Fruit fly (Drosophila melanogaster): ENCODE data around the gene CG7382.

CG7382 gene

DNA sequence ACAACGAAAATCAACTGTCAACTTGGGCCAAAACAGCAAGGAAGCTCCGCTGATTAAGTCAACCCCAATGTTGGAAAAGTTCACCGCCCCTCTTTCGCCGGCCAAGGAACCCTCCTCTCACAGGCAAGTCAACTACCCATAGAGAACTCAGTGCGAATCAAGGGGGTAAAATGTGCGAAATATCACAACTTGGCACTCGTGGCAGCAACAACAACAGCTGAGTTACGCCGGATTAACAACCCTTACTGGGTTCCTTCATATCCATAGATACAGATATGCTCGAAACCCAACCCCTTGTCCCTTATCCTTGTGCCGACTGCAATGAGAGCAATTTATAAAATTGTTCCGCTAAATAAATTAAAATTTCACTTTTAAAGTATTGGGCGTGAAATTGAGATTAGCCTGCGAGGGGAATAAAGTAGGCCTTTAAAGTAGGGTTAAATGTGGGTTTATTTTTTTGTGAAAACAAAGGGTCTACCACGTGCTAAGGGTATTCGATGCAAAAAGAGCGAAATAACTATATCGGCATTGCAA, 30.5 kb downstream of the CG7382 start:
- TF ChIP-seq CG4360 (GFP tag; IDR thresholded peaks at IDR 0.05) (peak; percentile 87), Kr (GFP tag; optimal IDR thresholded peaks at IDR 0.05) (peak; percentile 31), oc (tag; optimal IDR thresholded peaks at IDR 0.05) (peak; percentile 32), ro (GFP tag; IDR thresholded peaks at IDR 0.05) (no peak), gsb-n (tag; optimal IDR thresholded peaks at IDR 0.05) (peak; percentile 96), pros (GFP tag; optimal IDR thresholded peaks at IDR 0.05) (peak; percentile 88), disco-r (GFP tag; optimal IDR thresholded peaks at IDR 0.05) (no peak), nerfin-1 (tag; optimal IDR thresholded peaks at IDR 0.05) (peak; percentile 74), Ets65A (GFP tag) (peak; percentile 34), sqz (GFP tag; optimal IDR thresholded peaks at IDR 0.05) (no peak), kah (GFP tag; optimal IDR thresholded peaks at IDR 0.05) (no peak), Nf-YC (tag; optimal IDR thresholded peaks at IDR 0.05) (peak; percentile 16), CG7745 (tag; optimal IDR thresholded peaks at IDR 0.05) (peak; percentile 19), seq (GFP tag; IDR thresholded peaks at IDR 0.05) (peak; percentile 56)

DNA sequence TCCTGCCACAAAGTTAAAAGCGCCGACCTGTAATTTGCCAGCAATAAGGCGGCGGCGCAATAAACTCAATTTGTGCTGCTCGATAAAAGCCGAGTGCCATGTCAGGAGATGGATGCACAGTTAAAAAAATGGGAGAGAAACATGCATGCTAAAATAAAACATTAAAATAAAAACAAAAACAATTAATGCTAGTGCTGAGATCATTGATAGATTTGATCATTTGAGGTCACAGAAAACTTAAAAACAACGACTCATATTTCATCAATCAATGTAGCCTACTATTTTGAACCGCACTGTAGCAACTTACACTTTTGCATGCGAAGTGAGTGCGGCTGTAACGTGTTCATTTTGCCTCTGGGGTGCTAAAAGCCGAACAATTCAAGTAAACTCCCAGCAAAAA, 36.6 kb downstream of the CG7382 start:
- TF ChIP-seq Drgx (GFP tag; IDR thresholded peaks at IDR 0.05) (peak; percentile 48), tgo (GFP tag; IDR thresholded peaks at IDR 0.05) (no peak), slbo (GFP tag; IDR thresholded peaks at IDR 0.05) (no peak), zfh1 (GFP tag; IDR thresholded peaks at IDR 0.05) (0 out of 3 replicates have a peak, but pooled peaks have one; percentile 34), HHEX (GFP tag; optimal IDR thresholded peaks at IDR 0.05) (no peak), CG42726 (GFP tag; IDR thresholded peaks at IDR 0.05; ENCODE audit: partially characterized antibody) (0 out of 2 replicates have a peak, but pooled peaks have one; percentile 16), z (GFP tag; IDR thresholded peaks at IDR 0.05) (0 out of 3 replicates have a peak, but pooled peaks have one; percentile 24), Dip2 (GFP tag; IDR thresholded peaks at IDR 0.05) (no peak)

DNA sequence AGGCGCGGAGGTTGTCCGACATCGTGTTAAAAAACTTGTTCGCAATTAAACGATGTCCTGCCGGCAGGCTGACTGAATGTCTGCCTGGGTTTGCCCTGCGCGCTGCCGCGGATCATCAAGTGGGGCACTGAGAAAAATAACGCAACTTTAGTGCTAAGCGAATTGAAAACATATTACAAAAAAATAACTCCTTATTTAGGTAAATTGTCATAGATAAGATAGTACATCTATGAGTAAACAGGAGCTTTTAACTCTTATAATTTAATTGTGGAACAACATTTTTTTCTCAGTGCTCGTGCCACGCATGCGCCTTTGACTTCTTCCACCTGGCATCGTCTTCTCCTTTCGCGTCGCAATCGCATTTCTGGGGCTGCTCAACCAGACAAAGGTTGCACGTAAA, 39.7 kb downstream of the CG7382 start:
- TF ChIP-seq lbe (GFP tag; optimal IDR thresholded peaks at IDR 0.05) (peak; percentile 18), CG4404 (GFP tag; IDR thresholded peaks at IDR 0.05) (0 out of 2 replicates have a peak, but pooled peaks have one; percentile 30), run (tag; optimal IDR thresholded peaks at IDR 0.05) (no peak), HLH54F (GFP tag; optimal IDR thresholded peaks at IDR 0.05) (no peak), lola (GFP tag; optimal IDR thresholded peaks at IDR 0.05) (peak in 1 of 3 experiments; percentile 36), ara (GFP tag; IDR thresholded peaks at IDR 0.05) (peak; percentile 62; the same call in 1 of the 2 replicates), CG14710 (tag; optimal IDR thresholded peaks at IDR 0.05) (peak; percentile 10), CG10267 (tag; optimal IDR thresholded peaks at IDR 0.05) (peak; percentile 13), CG17829 (tag; optimal IDR thresholded peaks at IDR 0.05) (peak; percentile 28), Ets65A (GFP tag) (peak; percentile 94), CG2120 (GFP tag; optimal IDR thresholded peaks at IDR 0.05) (no peak), CG18262 (tag; optimal IDR thresholded peaks at IDR 0.05) (peak; percentile 15), sens (GFP tag) (peak; percentile 56), vvl (GFP tag; IDR thresholded peaks at IDR 0.05) (0 out of 2 replicates have a peak, but pooled peaks have one; percentile 11), nerfin-2 (GFP tag; IDR thresholded peaks at IDR 0.05; ENCODE audit: partially characterized antibody) (no peak), CG9932 (GFP tag; IDR thresholded peaks at IDR 0.05) (no peak), ac (GFP tag; optimal IDR thresholded peaks at IDR 0.05) (peak; percentile 27), Xrp1 (GFP tag; IDR thresholded peaks at IDR 0.05) (peak; percentile 68; the same call in 1 of the 2 replicates), CG15696 (tag; optimal IDR thresholded peaks at IDR 0.05) (peak; percentile 35), nom (GFP tag; optimal IDR thresholded peaks at IDR 0.05) (peak; percentile 78), vfl (GFP tag; optimal IDR thresholded peaks at IDR 0.05) (no peak), p53 (GFP tag; optimal IDR thresholded peaks at IDR 0.05) (no peak), Dip3 (GFP tag; optimal IDR thresholded peaks at IDR 0.05) (no peak), CG3407 (GFP tag; optimal IDR thresholded peaks at IDR 0.05) (no peak), gem (tag; optimal IDR thresholded peaks at IDR 0.05) (peak; percentile 28), CG1603 (tag; optimal IDR thresholded peaks at IDR 0.05) (peak; percentile 23), dmrt11E (tag; optimal IDR thresholded peaks at IDR 0.05) (peak; percentile 58)

All from whole organism, embryonic.